Fruit fly (Drosophila melanogaster): ENCODE data around the gene CG42788.
A peak's percentile ranks its signal among the peaks of the same experiment; 100 is the strongest.

DNA sequence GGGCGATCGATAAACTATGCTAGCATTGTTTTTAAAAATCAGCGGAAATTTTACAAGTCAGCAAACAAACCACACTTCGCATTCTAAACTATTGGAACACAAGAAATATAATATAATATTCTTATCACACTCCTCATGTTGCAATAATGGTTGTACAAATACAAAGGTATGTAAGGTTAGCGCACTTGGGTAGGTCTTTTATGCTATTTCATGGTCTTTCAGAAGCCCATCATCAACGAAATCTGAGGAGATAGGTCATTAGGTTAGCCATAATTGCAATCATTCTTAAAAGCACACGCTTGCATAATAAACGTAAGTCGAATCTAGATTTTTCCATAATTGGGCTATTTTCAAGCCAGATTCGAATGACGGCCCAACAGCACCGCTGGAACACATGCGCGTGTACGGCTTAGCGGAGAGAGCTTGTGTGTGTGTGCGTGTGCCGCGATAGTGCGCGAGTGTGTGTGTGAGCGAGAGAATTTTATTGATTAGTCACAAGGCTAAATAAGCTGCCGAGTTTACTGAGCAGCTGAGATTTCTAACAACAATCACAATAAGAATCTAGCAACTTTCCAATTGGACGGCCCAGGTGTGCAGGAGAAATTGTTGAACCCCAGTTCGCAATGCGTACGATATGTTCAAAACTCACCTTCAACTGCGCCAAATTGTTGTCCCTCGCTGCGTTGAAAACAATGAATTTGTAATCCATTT lies 37.4 kb downstream of the CG42788 start:
- TF ChIP-seq CG15336 (GFP tag; IDR thresholded peaks at IDR 0.05) = no peak
- peak; percentile 84 for TF ChIP-seq Eip78C (GFP tag)
